Worm (Caenorhabditis elegans) whole organism, L2 larva: ENCODE results near the gene C45B11.2.

Source experiments
- C34F6.9 ChIP-seq: fragments of 150-350 bp; optimal IDR thresholded peaks from 2 replicates; lab custom pipeline; 2014; ENCODE audit warnings: missing biosample characterization, missing genetic modification characterization
- F13H6.1 ChIP-seq: sonication (generic microtip); optimal IDR thresholded peaks from 2 replicates; lab custom pipeline; 2016; ENCODE audit warnings: missing genetic modification characterization, missing compliant biosample characterization
- R02D3.7 ChIP-seq: fragments of 150-350 bp; optimal IDR thresholded peaks from 2 replicates; lab custom pipeline; 2014; ENCODE audit warnings: missing biosample characterization, missing genetic modification characterization
- Y55F3AM.14 ChIP-seq: fragments of 200-800 bp; sonication (Bioruptor generic); optimal IDR thresholded peaks from 2 replicates; lab custom pipeline; 2018; ENCODE audit warnings: mild to moderate bottlenecking, missing genetic modification characterization, missing compliant biosample characterization
- ZK546.5 ChIP-seq: sonication (generic microtip); optimal IDR thresholded peaks from 2 replicates; lab custom pipeline; 2017; ENCODE audit warnings: missing biosample characterization, missing genetic modification characterization
- alr-1 ChIP-seq: fragments of 150-350 bp; optimal IDR thresholded peaks from 2 replicates; lab custom pipeline; 2014; ENCODE audit warnings: missing biosample characterization, missing genetic modification characterization
- aly-2 ChIP-seq: fragments of 150-350 bp; optimal IDR thresholded peaks from 2 replicates; lab custom pipeline; 2014; ENCODE audit warnings: missing biosample characterization, missing genetic modification characterization
- ama-1 ChIP-seq: fragments of 150-350 bp; optimal IDR thresholded peaks from 2 replicates; lab custom pipeline; 2018; ENCODE audit warnings: inconsistent platforms
- blmp-1 ChIP-seq: sonication (generic microtip); optimal IDR thresholded peaks from 2 replicates; lab custom pipeline; 2017; ENCODE audit warnings: missing genetic modification characterization, mild to moderate bottlenecking, missing compliant biosample characterization, antibody characterized with exemption, moderate library complexity; ENCODE audit not compliant: insufficient read depth
- ceh-16 ChIP-seq: fragments of 150-350 bp; optimal IDR thresholded peaks from 2 replicates; lab custom pipeline; 2014; ENCODE audit warnings: missing biosample characterization, missing genetic modification characterization
- ceh-82 ChIP-seq: fragments of 150-350 bp; optimal IDR thresholded peaks from 2 replicates; lab custom pipeline; 2014; ENCODE audit warnings: missing biosample characterization, missing genetic modification characterization
- crh-2 ChIP-seq: sonication (generic microtip); optimal IDR thresholded peaks from 2 replicates; lab custom pipeline; 2017; ENCODE audit warnings: missing biosample characterization, missing genetic modification characterization
- dmd-4 ChIP-seq: sonication (generic microtip); optimal IDR thresholded peaks from 2 replicates; lab custom pipeline; 2017; ENCODE audit warnings: missing biosample characterization, missing genetic modification characterization
- fos-1 ChIP-seq: fragments of 150-350 bp; optimal IDR thresholded peaks from 2 replicates; lab custom pipeline; 2014; ENCODE audit warnings: missing biosample characterization, missing genetic modification characterization
- gmeb-1 ChIP-seq: fragments of 150-350 bp; optimal IDR thresholded peaks from 2 replicates; lab custom pipeline; 2014; ENCODE audit warnings: missing biosample characterization, missing genetic modification characterization
- lin-11 ChIP-seq: fragments of 150-350 bp; sonication (generic microtip); optimal IDR thresholded peaks from 2 replicates; lab custom pipeline; 2014; ENCODE audit warnings: missing biosample characterization, missing genetic modification characterization, inconsistent platforms, mixed read lengths
- lin-13 ChIP-seq: fragments of 150-350 bp; optimal IDR thresholded peaks from 2 replicates; lab custom pipeline; 2014; ENCODE audit warnings: missing biosample characterization, missing genetic modification reagents, missing genetic modification characterization
- lsy-2 ChIP-seq, 2 experiments: fragments of 150-350 bp in 1 of 2; sonication (generic microtip) in 1 of 2; optimal IDR thresholded peaks; 2 replicates each; lab custom pipeline; 2014 to 2017; ENCODE audit warnings: missing biosample characterization in 2 of 2, missing genetic modification characterization in 2 of 2
- mab-5 ChIP-seq: fragments of 150-350 bp; optimal IDR thresholded peaks from 2 replicates; lab custom pipeline; 2014; ENCODE audit warnings: missing biosample characterization, missing genetic modification characterization
- mbf-1 ChIP-seq: sonication (generic microtip); optimal IDR thresholded peaks from 2 replicates; lab custom pipeline; 2017; ENCODE audit warnings: missing biosample characterization, missing genetic modification characterization
- mdl-1 ChIP-seq, 2 experiments: fragments of 150-350 bp in 1 of 2; sonication (generic microtip) in 1 of 2; optimal IDR thresholded peaks; 2 replicates each; lab custom pipeline; 2017; ENCODE audit warnings: missing biosample characterization in 2 of 2, missing genetic modification characterization in 2 of 2
- nhr-10 ChIP-seq: sonication (generic microtip); optimal IDR thresholded peaks from 2 replicates; lab custom pipeline; 2017; ENCODE audit warnings: missing biosample characterization, missing genetic modification characterization
- nhr-129 ChIP-seq: fragments of 150-350 bp; optimal IDR thresholded peaks from 2 replicates; lab custom pipeline; 2014; ENCODE audit warnings: missing biosample characterization, missing genetic modification characterization
- nhr-21 ChIP-seq: fragments of 150-350 bp; optimal IDR thresholded peaks from 2 replicates; lab custom pipeline; 2014; ENCODE audit warnings: missing biosample characterization, missing genetic modification characterization
- nhr-23 ChIP-seq: fragments of 150-350 bp; optimal IDR thresholded peaks from 2 replicates; lab custom pipeline; 2014; ENCODE audit warnings: missing biosample characterization, missing genetic modification reagents, missing genetic modification characterization
- nhr-25 ChIP-seq: fragments of 150-350 bp; sonication (generic microtip); optimal IDR thresholded peaks from 3 replicates; lab custom pipeline; 2014; ENCODE audit warnings: missing biosample characterization, missing genetic modification characterization
- nhr-77 ChIP-seq: fragments of 150-350 bp; optimal IDR thresholded peaks from 2 replicates; lab custom pipeline; 2014; ENCODE audit warnings: missing biosample characterization, missing genetic modification characterization
- skn-1 ChIP-seq: sonication (generic microtip); optimal IDR thresholded peaks from 2 replicates; lab custom pipeline; 2017; ENCODE audit warnings: missing biosample characterization, missing genetic modification characterization
- sma-3 ChIP-seq: sonication (generic microtip); optimal IDR thresholded peaks from 2 replicates; lab custom pipeline; 2016; ENCODE audit warnings: missing genetic modification reagents, missing genetic modification characterization, missing compliant biosample characterization
- sma-9 ChIP-seq, 2 experiments: fragments of 150-350 bp in 1 of 2; sonication (generic microtip) in 1 of 2; optimal IDR thresholded peaks; 2 replicates each; lab custom pipeline; 2014 to 2016; ENCODE audit warnings: missing genetic modification characterization in 2 of 2, mild to moderate bottlenecking in 1 of 2, missing biosample characterization in 1 of 2, missing compliant biosample characterization in 1 of 2, missing genetic modification reagents in 1 of 2, moderate library complexity in 1 of 2
- unc-39 ChIP-seq: fragments of 150-350 bp; optimal IDR thresholded peaks from 2 replicates; lab custom pipeline; 2014; ENCODE audit warnings: missing biosample characterization, missing genetic modification characterization
- unc-55 ChIP-seq: fragments of 150-350 bp; sonication (generic microtip); optimal IDR thresholded peaks from 3 replicates; lab custom pipeline; 2014; ENCODE audit warnings: missing biosample characterization, missing genetic modification reagents, missing genetic modification characterization
- unc-62 ChIP-seq: fragments of 150-350 bp; optimal IDR thresholded peaks from 2 replicates; lab custom pipeline; 2014; ENCODE audit warnings: missing biosample characterization, missing genetic modification reagents, missing genetic modification characterization
- zag-1 ChIP-seq: fragments of 150-350 bp; optimal IDR thresholded peaks from 2 replicates; lab custom pipeline; 2014; ENCODE audit warnings: missing biosample characterization, missing genetic modification characterization
- ztf-11 ChIP-seq: sonication (generic microtip); optimal IDR thresholded peaks from 2 replicates; lab custom pipeline; 2017; ENCODE audit warnings: missing biosample characterization, missing genetic modification characterization
- ztf-4 ChIP-seq: fragments of 150-350 bp; optimal IDR thresholded peaks from 2 replicates; lab custom pipeline; 2014; ENCODE audit warnings: missing biosample characterization, missing genetic modification characterization

The C45B11.2 gene

DNA sequence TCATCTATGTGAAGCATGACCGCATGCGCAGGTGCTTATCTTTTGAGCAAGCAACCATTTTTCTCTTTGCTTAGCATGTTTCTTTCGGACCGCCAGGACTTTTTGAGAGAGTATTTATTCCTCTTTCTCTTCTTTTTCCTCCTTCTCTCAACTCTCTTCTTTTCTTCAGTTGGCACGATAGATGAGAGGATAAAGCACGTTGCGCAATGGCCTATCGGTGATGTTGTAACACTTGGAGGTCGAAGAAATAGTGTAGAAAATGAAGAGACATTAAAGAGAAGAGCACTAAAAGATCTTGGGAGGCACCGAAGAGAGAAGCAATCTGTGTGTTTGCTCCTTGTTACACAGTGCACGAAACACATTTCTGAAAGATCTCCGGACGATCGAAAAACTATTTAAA is 41.2 kb downstream of the C45B11.2 start:
- TF ChIP-seq unc-39 (no peak), ceh-82 (no peak), alr-1 (tag; lab: Kevin White, UChicago) (no peak), unc-55 (GFP tag; lab: Kevin White, UChicago) (peak; percentile 29), dmd-4 (tag; lab: Kevin White, UChicago) (no peak), lin-13 (GFP tag; lab: Kevin White, UChicago) (peak; percentile 33), lin-11 (tag; lab: Kevin White, UChicago) (no peak), mdl-1 (tag; optimal IDR thresholded peaks at IDR 0.05; lab: Kevin White, UChicago) (peak; percentile 19 to 37), R02D3.7 (no peak), blmp-1 (no peak), zag-1 (no peak), lsy-2 (tag; optimal IDR thresholded peaks at IDR 0.05; lab: Kevin White, UChicago) (peak in 1 of 2 experiments; percentile 62), mbf-1 (tag; lab: Kevin White, UChicago) (no peak), ztf-4 (tag; lab: Kevin White, UChicago) (no peak), ztf-11 (tag; lab: Kevin White, UChicago) (no peak), unc-62 (no peak), sma-9 (GFP tag; optimal IDR thresholded peaks at IDR 0.05; lab: Kevin White, UChicago) (peak; percentile 61), sma-9 (tag; optimal IDR thresholded peaks at IDR 0.05; lab: Kevin White, UChicago) (no peak), crh-2 (tag; lab: Kevin White, UChicago) (no peak), nhr-77 (tag; lab: Kevin White, UChicago) (no peak), nhr-23 (tag; lab: Kevin White, UChicago) (no peak), gmeb-1 (tag; lab: Kevin White, UChicago) (no peak), nhr-10 (tag; lab: Kevin White, UChicago) (no peak), ZK546.5 (tag; lab: Kevin White, UChicago) (no peak), skn-1 (tag; lab: Kevin White, UChicago) (no peak), C34F6.9 (tag; lab: Kevin White, UChicago) (peak; percentile 68), ama-1 (lab: Kevin White, UChicago) (no peak), Y55F3AM.14 (GFP tag; lab: Kevin White, UChicago) (peak; percentile 5), mab-5 (tag; lab: Kevin White, UChicago) (peak; percentile 38), fos-1 (tag; lab: Kevin White, UChicago) (no peak), aly-2 (no peak), nhr-129 (tag; lab: Kevin White, UChicago) (peak; percentile 77), nhr-21 (no peak), F13H6.1 (tag; lab: Kevin White, UChicago) (peak; percentile 84), nhr-25 (tag; lab: Kevin White, UChicago) (no peak)

DNA sequence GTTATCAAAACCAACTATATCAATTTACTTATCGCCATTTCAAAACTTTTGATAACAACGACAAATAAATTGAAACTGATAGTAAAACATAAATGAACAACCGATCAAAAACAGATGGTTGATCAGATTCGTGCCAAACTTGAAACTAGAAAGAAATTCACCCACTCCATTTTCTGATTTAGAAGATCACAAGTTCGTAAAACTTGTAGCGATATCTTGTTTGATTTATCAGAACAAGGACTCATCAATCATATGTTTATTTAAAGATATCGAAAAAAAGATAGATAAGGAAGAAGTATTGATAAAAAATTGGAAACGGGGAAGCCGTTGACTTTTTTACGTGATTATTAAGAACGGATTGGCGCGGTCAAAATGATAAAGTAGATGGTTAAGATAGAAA is 44.6 kb downstream of the C45B11.2 start:
- TF ChIP-seq fos-1 (tag; lab: Kevin White, UChicago) (peak; percentile 4), nhr-10 (tag; lab: Kevin White, UChicago) (no peak), gmeb-1 (tag; lab: Kevin White, UChicago) (peak; percentile 2), sma-3 (GFP tag; lab: Kevin White, UChicago) (peak; percentile 6), blmp-1 (peak; percentile 46), nhr-77 (tag; lab: Kevin White, UChicago) (no peak)

DNA sequence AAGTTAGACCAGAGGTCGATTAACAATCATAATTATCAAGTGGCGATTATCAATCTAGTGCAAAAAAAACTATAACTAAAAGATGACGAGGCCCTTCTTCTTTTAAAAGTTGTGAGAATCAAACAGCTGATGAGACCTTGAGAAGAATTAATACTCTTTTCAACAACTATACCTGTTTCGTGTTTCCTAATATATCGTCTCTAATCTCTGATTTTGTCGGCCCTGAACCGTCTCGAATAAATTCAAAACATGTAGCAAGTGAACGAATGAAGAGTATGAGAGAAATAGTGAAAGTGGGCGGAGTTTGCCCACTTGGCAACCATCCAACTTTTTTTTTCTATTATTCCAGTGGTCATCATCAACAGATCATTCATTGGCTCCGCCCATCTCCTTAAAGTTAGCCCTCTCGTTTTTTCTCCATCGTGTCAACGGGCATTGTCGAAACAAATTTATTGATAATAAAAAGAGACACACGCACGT is 45.0 kb downstream of the C45B11.2 start, which contains the start of gene Y42A5A.1:
Y42A5A.1 (plus strand) TSS at position 430 of the 480 bp plus-strand sequence.
- TF ChIP-seq ZK546.5 (tag; lab: Kevin White, UChicago): no peak
- TF ChIP-seq nhr-25 (tag; lab: Kevin White, UChicago): peak; percentile 49
- no peak for TF ChIP-seq sma-9 (GFP tag; optimal IDR thresholded peaks at IDR 0.05; lab: Kevin White, UChicago)
- no peak for TF ChIP-seq sma-9 (tag; optimal IDR thresholded peaks at IDR 0.05; lab: Kevin White, UChicago)
- no peak for TF ChIP-seq ceh-82
- TF ChIP-seq ceh-16: no peak
